Fruit fly (Drosophila melanogaster) whole organism, embryonic: ENCODE measurements around the gene CG4537.

Experiments used
- Adf1 ChIP-seq: fragments of 200-800 bp; sonication (Bioruptor generic); IDR thresholded peaks from 2 replicates; pipeline ENCODE4 v1.3.6; 2022; ENCODE audit warnings: missing biosample characterization, missing genetic modification characterization
- Bdp1 ChIP-seq: fragments of 200-800 bp; sonication (Bioruptor generic); optimal IDR thresholded peaks from 3 replicates; lab custom pipeline; 2016; ENCODE audit warnings: missing biosample characterization, missing genetic modification characterization
- CG10565 ChIP-seq: fragments of 200-800 bp; sonication (Bioruptor generic); optimal IDR thresholded peaks from 3 replicates; lab custom pipeline; 2016; ENCODE audit warnings: missing biosample characterization, mild to moderate bottlenecking, missing genetic modification characterization
- CG11085 ChIP-seq: fragments of 200-800 bp; sonication (Bioruptor generic); IDR thresholded peaks from 2 replicates; pipeline ENCODE4 v1.3.6; 2022; ENCODE audit warnings: missing biosample characterization, missing genetic modification characterization
- CG11398 ChIP-seq: fragments of 200-800 bp; sonication (Bioruptor generic); optimal IDR thresholded peaks from 2 replicates; lab custom pipeline; 2016; ENCODE audit warnings: missing biosample characterization, missing genetic modification characterization
- CG12071 ChIP-seq: fragments of 200-800 bp; sonication (Bioruptor generic); optimal IDR thresholded peaks from 3 replicates; lab custom pipeline; 2018; ENCODE audit warnings: missing biosample characterization, mild to moderate bottlenecking, missing genetic modification characterization
- CG15073 ChIP-seq: fragments of 200-800 bp; sonication (Bioruptor generic); optimal IDR thresholded peaks from 2 replicates; lab custom pipeline; 2016; ENCODE audit warnings: missing biosample characterization, missing genetic modification characterization
- CG15479 ChIP-seq: fragments of 200-800 bp; sonication (Bioruptor generic); optimal IDR thresholded peaks from 3 replicates; lab custom pipeline; 2019; ENCODE audit warnings: missing biosample characterization, mild to moderate bottlenecking, missing genetic modification characterization, moderate library complexity
- CG34224 ChIP-seq: fragments of 200-800 bp; sonication (Bioruptor generic); IDR thresholded peaks from 3 replicates; pipeline ENCODE4 v1.3.6; 2022; ENCODE audit warnings: missing biosample characterization, missing genetic modification characterization; ENCODE audit not compliant: partially characterized antibody
- CG6683 ChIP-seq: fragments of 200-800 bp; sonication (Bioruptor generic); optimal IDR thresholded peaks from 2 replicates; lab custom pipeline; 2017; ENCODE audit warnings: missing biosample characterization, mild to moderate bottlenecking, missing genetic modification characterization, missing genetic modification reagents
- CG7271 ChIP-seq: fragments of 200-800 bp; sonication (Bioruptor generic); optimal IDR thresholded peaks from 2 replicates; lab custom pipeline; 2018; ENCODE audit warnings: missing biosample characterization, mild to moderate bottlenecking, missing genetic modification characterization, moderate library complexity
- CG8089 ChIP-seq: fragments of 200-800 bp; sonication (Bioruptor generic); optimal IDR thresholded peaks from 3 replicates; lab custom pipeline; 2016; ENCODE audit warnings: missing biosample characterization, missing genetic modification characterization
- CG8388 ChIP-seq: fragments of 200-800 bp; sonication (Bioruptor generic); optimal IDR thresholded peaks from 2 replicates; lab custom pipeline; 2019; ENCODE audit warnings: missing biosample characterization, mild to moderate bottlenecking, missing genetic modification characterization, moderate library complexity
- CG8765 ChIP-seq: fragments of 200-800 bp; sonication (Bioruptor generic); IDR thresholded peaks from 2 replicates; pipeline ENCODE4 v1.3.6; 2022; ENCODE audit warnings: missing biosample characterization, missing genetic modification characterization
- CG8924 ChIP-seq: fragments of 200-800 bp; optimal IDR thresholded peaks from 3 replicates; lab custom pipeline; 2019; ENCODE audit warnings: missing biosample characterization, mild to moderate bottlenecking, missing genetic modification characterization, moderate library complexity
- D ChIP-seq, 2 experiments: fragments of 200-800 bp in 1 of 2; fragments of >200 bp in 1 of 2; sonication (Bioruptor generic) in 1 of 2; optimal IDR thresholded peaks; 2 replicates in 1 of 2; 3 replicates in 1 of 2; lab custom pipeline; 2017; ENCODE audit warnings: mild to moderate bottlenecking in 1 of 2, missing biosample characterization in 1 of 2, missing genetic modification characterization in 1 of 2, missing genetic modification reagents in 1 of 2
- Dip3 ChIP-seq: fragments of 200-800 bp; sonication (Bioruptor generic); optimal IDR thresholded peaks from 3 replicates; lab custom pipeline; 2016; ENCODE audit warnings: missing biosample characterization, missing genetic modification characterization
- Dref ChIP-seq: fragments of 200-800 bp; sonication (Bioruptor generic); IDR thresholded peaks from 2 replicates; pipeline ENCODE4 v1.3.6; 2022; ENCODE audit warnings: missing biosample characterization, missing genetic modification characterization
- Elba2 ChIP-seq: fragments of 200-800 bp; sonication (Bioruptor generic); optimal IDR thresholded peaks from 3 replicates; lab custom pipeline; 2016; ENCODE audit warnings: missing biosample characterization, missing genetic modification characterization
- Fer3 ChIP-seq: fragments of 200-800 bp; sonication (Bioruptor generic); optimal IDR thresholded peaks from 2 replicates; lab custom pipeline; 2018; ENCODE audit warnings: missing biosample characterization, mild to moderate bottlenecking, missing genetic modification characterization, moderate library complexity
- GATAe ChIP-seq: fragments of 200-800 bp; sonication (Bioruptor generic); conservative IDR thresholded peaks from 2 replicates; pipeline ENCODE4 v1.3.6; 2022; ENCODE audit warnings: missing biosample characterization, missing genetic modification characterization
- HLH54F ChIP-seq: fragments of 200-800 bp; sonication (Bioruptor generic); optimal IDR thresholded peaks from 3 replicates; lab custom pipeline; 2016; ENCODE audit warnings: missing biosample characterization, missing genetic modification characterization
- HmgZ ChIP-seq: fragments of 200-800 bp; sonication (Bioruptor generic); optimal IDR thresholded peaks from 2 replicates; lab custom pipeline; 2018; ENCODE audit warnings: missing biosample characterization, mild to moderate bottlenecking, missing genetic modification characterization
- Hmr ChIP-seq: fragments of 200-800 bp; sonication (Bioruptor generic); optimal IDR thresholded peaks from 3 replicates; lab custom pipeline; 2017; ENCODE audit warnings: mild to moderate bottlenecking, missing biosample characterization, missing genetic modification reagents, missing genetic modification characterization
- Hr51 ChIP-seq, 2 experiments: fragments of 200-800 bp; sonication (Bioruptor generic); optimal IDR thresholded peaks; 2 replicates in 1 of 2; 3 replicates in 1 of 2; lab custom pipeline; 2016 to 2018; ENCODE audit warnings: missing biosample characterization in 2 of 2, missing genetic modification characterization in 2 of 2, mild to moderate bottlenecking in 1 of 2, moderate library complexity in 1 of 2
- Nf-YA ChIP-seq: fragments of 200-800 bp; sonication (Bioruptor generic); IDR thresholded peaks from 2 replicates; pipeline ENCODE4 v1.3.6; 2022; ENCODE audit warnings: missing biosample characterization, missing genetic modification characterization
- Sry-δ ChIP-seq: fragments of 200-800 bp; sonication (Bioruptor generic); optimal IDR thresholded peaks from 2 replicates; lab custom pipeline; 2016; ENCODE audit warnings: missing biosample characterization, missing genetic modification characterization
- ac ChIP-seq: fragments of 200-800 bp; sonication (Bioruptor generic); optimal IDR thresholded peaks from 3 replicates; lab custom pipeline; 2017; ENCODE audit warnings: missing biosample characterization, mild to moderate bottlenecking, missing genetic modification characterization
- crol ChIP-seq: fragments of 200-800 bp; sonication (Bioruptor generic); IDR thresholded peaks from 2 replicates; pipeline ENCODE4 v1.3.6; 2022; ENCODE audit warnings: missing biosample characterization, missing genetic modification characterization
- danr ChIP-seq: fragments of 200-800 bp; sonication (Bioruptor generic); IDR thresholded peaks from 2 replicates; pipeline ENCODE4 v1.3.6; 2022; ENCODE audit warnings: missing biosample characterization, missing genetic modification characterization
- gcm ChIP-seq: fragments of 200-800 bp; sonication (Bioruptor generic); optimal IDR thresholded peaks from 2 replicates; lab custom pipeline; 2019; ENCODE audit warnings: missing biosample characterization, mild to moderate bottlenecking, missing genetic modification characterization, moderate library complexity
- gem ChIP-seq: fragments of 200-800 bp; sonication (Bioruptor generic); optimal IDR thresholded peaks from 2 replicates; lab custom pipeline; 2019; ENCODE audit warnings: missing biosample characterization, mild to moderate bottlenecking, missing genetic modification characterization, moderate library complexity
- gsb-n ChIP-seq: fragments of 200-800 bp; sonication (Bioruptor generic); optimal IDR thresholded peaks from 3 replicates; lab custom pipeline; 2018; ENCODE audit warnings: missing biosample characterization, mild to moderate bottlenecking, missing genetic modification characterization
- klu ChIP-seq: fragments of 200-800 bp; sonication (Bioruptor generic); IDR thresholded peaks from 2 replicates; pipeline ENCODE4 v1.3.6; 2022; ENCODE audit warnings: missing biosample characterization, missing genetic modification characterization
- lmd ChIP-seq: fragments of 200-800 bp; sonication (Bioruptor generic); IDR thresholded peaks from 2 replicates; pipeline ENCODE4 v1.3.6; 2022; ENCODE audit warnings: missing biosample characterization, missing genetic modification characterization
- luna ChIP-seq: fragments of 200-800 bp; sonication (Bioruptor generic); optimal IDR thresholded peaks from 2 replicates; lab custom pipeline; 2016; ENCODE audit warnings: missing biosample characterization, missing genetic modification characterization
- maf-S ChIP-seq: fragments of 200-800 bp; sonication (Bioruptor generic); optimal IDR thresholded peaks from 2 replicates; lab custom pipeline; 2016; ENCODE audit warnings: missing biosample characterization, missing genetic modification characterization
- pho ChIP-seq: fragments of 200-800 bp; sonication (Bioruptor generic); optimal IDR thresholded peaks from 2 replicates; lab custom pipeline; 2016; ENCODE audit warnings: missing biosample characterization, missing genetic modification characterization
- prd ChIP-seq, 3 experiments: fragments of >200 bp in 2 of 3; fragments of 200-800 bp in 1 of 3; sonication (Bioruptor generic) in 1 of 3; optimal IDR thresholded peaks in 2 of 3; IDR thresholded peaks in 1 of 3; 2 replicates in 2 of 3; 3 replicates in 1 of 3; pipeline versions ENCODE4 v1.3.6 to Lab custom; 2017 to 2022; ENCODE audit warnings: missing biosample characterization in 1 of 3, missing genetic modification characterization in 1 of 3
- row ChIP-seq: fragments of 200-800 bp; sonication (Bioruptor generic); IDR thresholded peaks from 3 replicates; pipeline ENCODE4 v1.3.6; 2022; ENCODE audit warnings: missing biosample characterization, missing genetic modification characterization
- salm ChIP-seq: fragments of 200-800 bp; sonication (Bioruptor generic); optimal IDR thresholded peaks from 2 replicates; lab custom pipeline; 2018; ENCODE audit warnings: missing biosample characterization, mild to moderate bottlenecking, missing genetic modification characterization
- scrt ChIP-seq: fragments of 200-800 bp; sonication (Bioruptor generic); optimal IDR thresholded peaks from 2 replicates; lab custom pipeline; 2018; ENCODE audit warnings: missing biosample characterization, mild to moderate bottlenecking, missing genetic modification characterization, moderate library complexity
- sim ChIP-seq: fragments of 200-800 bp; sonication (Bioruptor generic); IDR thresholded peaks from 2 replicates; pipeline ENCODE4 v1.3.6; 2022; ENCODE audit warnings: missing biosample characterization, missing genetic modification characterization
- slbo ChIP-seq: fragments of 200-800 bp; sonication (Bioruptor generic); IDR thresholded peaks from 2 replicates; pipeline ENCODE4 v1.3.6; 2022; ENCODE audit warnings: missing biosample characterization, missing genetic modification characterization
- ttk ChIP-seq: fragments of 200-800 bp; sonication (Bioruptor generic); IDR thresholded peaks from 2 replicates; pipeline ENCODE4 v2.1.2; 2022; ENCODE audit warnings: missing biosample characterization, missing genetic modification characterization
- vnd ChIP-seq: fragments of 200-800 bp; sonication (Bioruptor generic); IDR thresholded peaks from 3 replicates; pipeline ENCODE4 v1.3.6; 2022; ENCODE audit warnings: missing biosample characterization, missing genetic modification characterization; ENCODE audit not compliant: partially characterized antibody
- z ChIP-seq: fragments of 200-800 bp; sonication (Bioruptor generic); IDR thresholded peaks from 3 replicates; pipeline ENCODE4 v1.3.6; 2022; ENCODE audit warnings: missing biosample characterization, missing genetic modification characterization
- zen2 ChIP-seq: fragments of 200-800 bp; sonication (Bioruptor generic); IDR thresholded peaks from 3 replicates; pipeline ENCODE4 v1.3.6; 2022; ENCODE audit warnings: missing biosample characterization, missing genetic modification characterization; ENCODE audit not compliant: partially characterized antibody

Gene CG4537

DNA sequence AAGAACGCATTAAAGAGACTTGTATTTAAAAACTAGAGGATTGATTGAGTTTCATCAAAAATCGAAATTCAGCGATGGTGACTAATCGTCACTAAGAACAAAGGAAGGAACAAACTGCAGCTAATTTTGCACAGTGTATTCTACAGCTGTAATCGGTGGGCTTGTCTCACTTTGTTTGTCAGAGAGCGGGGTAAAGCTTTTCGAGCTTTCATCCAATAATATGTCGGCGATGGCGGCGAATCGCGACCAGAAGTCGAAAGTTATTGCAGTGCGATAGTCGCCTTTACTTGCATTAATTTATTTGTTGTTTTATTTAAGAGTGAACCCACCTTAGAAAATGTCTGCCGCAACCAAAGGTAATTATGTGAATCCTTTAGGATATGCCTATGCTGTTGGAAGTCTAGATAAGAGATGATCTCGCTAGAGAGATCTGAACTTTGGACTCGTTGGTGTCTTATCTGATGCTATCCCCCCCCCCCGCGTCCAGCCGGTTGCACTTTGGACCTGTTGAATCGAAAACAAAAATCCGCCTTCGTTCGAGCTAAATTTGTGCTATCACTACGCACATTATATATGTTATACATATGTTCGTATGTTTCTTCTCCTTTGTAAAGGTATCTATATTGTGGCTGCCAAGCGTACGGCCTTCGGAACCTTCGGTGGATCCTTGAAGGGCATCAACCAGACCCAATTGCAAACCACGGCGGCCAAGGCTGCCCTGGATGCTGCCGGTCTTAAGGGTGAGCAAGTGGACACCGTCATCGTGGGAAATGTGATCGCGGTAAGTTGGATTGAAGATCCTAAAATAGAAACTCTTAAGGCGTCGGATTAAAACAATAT lies 24.5 kb downstream of the CG4537 start, which contains the start of gene yip2 (continued):
- TF ChIP-seq Adf1 (GFP tag; lab: Robert Waterston, UW) (peak; percentile 38; the same call in 1 of the 2 replicates), CG11085 (GFP tag; lab: Robert Waterston, UW) (no peak), GATAe (GFP tag; lab: Robert Waterston, UW) (no peak), gsb-n (tag; lab: Kevin White, UChicago) (no peak), Hr51 (GFP tag; optimal IDR thresholded peaks at IDR 0.05; lab: Kevin White, UChicago) (peak; percentile 20 to 77), CG8089 (GFP tag; lab: Kevin White, UChicago) (no peak), z (GFP tag; lab: Robert Waterston, UW) (no peak), Hmr (GFP tag; lab: Kevin White, UChicago) (peak; percentile 72), D (optimal IDR thresholded peaks at IDR 0.05; lab: Kevin White, UChicago) (no peak), D (GFP tag; optimal IDR thresholded peaks at IDR 0.05; lab: Kevin White, UChicago) (no peak), gem (tag; lab: Kevin White, UChicago) (peak; percentile 76), CG15073 (GFP tag; lab: Kevin White, UChicago) (no peak), CG34224 (GFP tag; lab: Robert Waterston, UW) (no peak), Sry-δ (no peak), crol (GFP tag; lab: Robert Waterston, UW) (peak; percentile 66), gcm (GFP tag; lab: Kevin White, UChicago) (peak; percentile 57), CG10565 (GFP tag; lab: Kevin White, UChicago) (no peak), lmd (GFP tag; lab: Robert Waterston, UW) (peak; percentile 40; the same call in 1 of the 2 replicates), HmgZ (tag; lab: Kevin White, UChicago) (peak; percentile 79), CG6683 (peak; percentile 36), row (GFP tag; lab: Robert Waterston, UW) (peak; percentile 84), CG7271 (tag; lab: Kevin White, UChicago) (no peak), CG12071 (GFP tag; lab: Kevin White, UChicago) (peak; percentile 62), CG15479 (GFP tag; lab: Kevin White, UChicago) (no peak), klu (GFP tag; lab: Robert Waterston, UW) (no peak), Bdp1 (GFP tag; lab: Kevin White, UChicago) (no peak), Fer3 (tag; lab: Kevin White, UChicago) (peak; percentile 58), vnd (no peak), sim (no peak), HLH54F (GFP tag; lab: Kevin White, UChicago) (peak; percentile 34), scrt (GFP tag; lab: Kevin White, UChicago) (peak; percentile 51), Elba2 (GFP tag; lab: Kevin White, UChicago) (no peak), CG8924 (peak; percentile 66), luna (GFP tag; lab: Kevin White, UChicago) (no peak), salm (tag; lab: Kevin White, UChicago) (peak; percentile 29), Dip3 (GFP tag; lab: Kevin White, UChicago) (peak; percentile 52), CG11398 (GFP tag; lab: Kevin White, UChicago) (peak; percentile 61), prd (optimal IDR thresholded peaks at IDR 0.05; lab: Kevin White, UChicago) (no peak), prd (GFP tag; IDR thresholded peaks at IDR 0.05; lab: Robert Waterston, UW) (peak; percentile 65), CG8388 (GFP tag; lab: Kevin White, UChicago) (peak; percentile 52), ac (no peak), Nf-YA (GFP tag; lab: Robert Waterston, UW) (peak; percentile 51; the same call in 1 of the 2 replicates), pho (GFP tag; lab: Kevin White, UChicago) (peak; percentile 58), CG8765 (GFP tag; lab: Robert Waterston, UW) (no peak), danr (GFP tag; lab: Robert Waterston, UW) (no peak), maf-S (GFP tag; lab: Kevin White, UChicago) (peak; percentile 42), slbo (GFP tag; lab: Robert Waterston, UW) (peak; percentile 75), zen2 (GFP tag; lab: Robert Waterston, UW) (no peak), ttk (GFP tag; lab: Robert Waterston, UW) (peak; percentile 57), Dref (GFP tag; lab: Robert Waterston, UW) (no peak; the same call in 1 of the 2 replicates)
